Fruit fly (Drosophila melanogaster) whole organism, embryonic: ENCODE results near the gene cbt.

Experiments
- CG10147 ChIP-seq: fragments of 200-800 bp; sonication (Bioruptor generic); optimal IDR thresholded peaks from 2 replicates; lab custom pipeline; 2019; ENCODE audit warnings: missing biosample characterization, mild to moderate bottlenecking, missing genetic modification characterization, moderate library complexity
- CG10565 ChIP-seq: fragments of 200-800 bp; sonication (Bioruptor generic); optimal IDR thresholded peaks from 3 replicates; lab custom pipeline; 2016; ENCODE audit warnings: missing biosample characterization, mild to moderate bottlenecking, missing genetic modification characterization
- CG11695 ChIP-seq: fragments of 200-800 bp; sonication (Bioruptor generic); IDR thresholded peaks from 3 replicates; pipeline ENCODE4 v1.3.6; 2022; ENCODE audit warnings: missing biosample characterization, missing genetic modification characterization
- CG12104 ChIP-seq: fragments of 200-800 bp; sonication (Bioruptor generic); optimal IDR thresholded peaks from 3 replicates; lab custom pipeline; 2016; ENCODE audit warnings: missing biosample characterization, missing genetic modification characterization
- CG12659 ChIP-seq: fragments of 200-800 bp; sonication (Bioruptor generic); optimal IDR thresholded peaks from 3 replicates; lab custom pipeline; 2017; ENCODE audit warnings: mild to moderate bottlenecking, missing biosample characterization, missing genetic modification reagents, missing genetic modification characterization
- CG12744 ChIP-seq: fragments of 200-800 bp; sonication (Bioruptor generic); optimal IDR thresholded peaks from 2 replicates; lab custom pipeline; 2016; ENCODE audit warnings: missing biosample characterization, missing genetic modification characterization
- CG13123 ChIP-seq: fragments of 200-800 bp; sonication (Bioruptor generic); optimal IDR thresholded peaks from 2 replicates; lab custom pipeline; 2016; ENCODE audit warnings: missing biosample characterization, missing genetic modification characterization
- CG13424 ChIP-seq: fragments of 200-800 bp; sonication (Bioruptor generic); optimal IDR thresholded peaks from 2 replicates; lab custom pipeline; 2019; ENCODE audit warnings: missing biosample characterization, mild to moderate bottlenecking, missing genetic modification characterization, moderate library complexity
- CG13624 ChIP-seq: fragments of 200-800 bp; sonication (Bioruptor generic); optimal IDR thresholded peaks from 2 replicates; lab custom pipeline; 2016; ENCODE audit warnings: missing biosample characterization, missing genetic modification characterization
- CG13894 ChIP-seq: fragments of 200-800 bp; sonication (Bioruptor generic); optimal IDR thresholded peaks from 3 replicates; lab custom pipeline; 2018; ENCODE audit warnings: missing biosample characterization, mild to moderate bottlenecking, missing genetic modification characterization, moderate library complexity
- CG15011 ChIP-seq: fragments of 200-800 bp; sonication (Bioruptor generic); optimal IDR thresholded peaks from 3 replicates; lab custom pipeline; 2018; ENCODE audit warnings: missing biosample characterization, mild to moderate bottlenecking, missing genetic modification characterization
- CG15601 ChIP-seq: fragments of 200-800 bp; sonication (Bioruptor generic); optimal IDR thresholded peaks from 3 replicates; lab custom pipeline; 2019; ENCODE audit warnings: missing biosample characterization, mild to moderate bottlenecking, missing genetic modification characterization, moderate library complexity
- CG1602 ChIP-seq: fragments of 200-800 bp; sonication (Bioruptor generic); optimal IDR thresholded peaks from 3 replicates; lab custom pipeline; 2016; ENCODE audit warnings: missing biosample characterization, missing genetic modification characterization
- CG17186 ChIP-seq: fragments of 200-800 bp; sonication (Bioruptor generic); optimal IDR thresholded peaks from 3 replicates; lab custom pipeline; 2017; ENCODE audit warnings: missing biosample characterization, missing genetic modification reagents, missing genetic modification characterization
- CG17385 ChIP-seq: fragments of 200-800 bp; sonication (Bioruptor generic); optimal IDR thresholded peaks from 3 replicates; lab custom pipeline; 2018; ENCODE audit warnings: missing biosample characterization, mild to moderate bottlenecking, missing genetic modification characterization
- CG30431 ChIP-seq: fragments of 200-800 bp; sonication (Bioruptor generic); optimal IDR thresholded peaks from 2 replicates; lab custom pipeline; 2017; ENCODE audit warnings: missing biosample characterization, missing genetic modification characterization
- CG9797 ChIP-seq: fragments of 200-800 bp; sonication (Bioruptor generic); optimal IDR thresholded peaks from 3 replicates; lab custom pipeline; 2018; ENCODE audit warnings: missing biosample characterization, mild to moderate bottlenecking, missing genetic modification characterization
- CG9817 ChIP-seq: fragments of 200-800 bp; sonication (Bioruptor generic); optimal IDR thresholded peaks from 2 replicates; lab custom pipeline; 2018; ENCODE audit warnings: missing biosample characterization, mild to moderate bottlenecking, missing genetic modification characterization, moderate library complexity
- Dad ChIP-seq: fragments of 200-800 bp; sonication (Bioruptor generic); optimal IDR thresholded peaks from 3 replicates; lab custom pipeline; 2016; ENCODE audit warnings: missing biosample characterization, missing genetic modification characterization
- GATAe ChIP-seq: fragments of 200-800 bp; sonication (Bioruptor generic); conservative IDR thresholded peaks from 2 replicates; pipeline ENCODE4 v1.3.6; 2022; ENCODE audit warnings: missing biosample characterization, missing genetic modification characterization
- HLHmδ ChIP-seq: fragments of 200-800 bp; sonication (Bioruptor generic); optimal IDR thresholded peaks from 2 replicates; lab custom pipeline; 2018; ENCODE audit warnings: missing biosample characterization, mild to moderate bottlenecking, missing genetic modification characterization, moderate library complexity
- Hr39 ChIP-seq: fragments of >200 bp; optimal IDR thresholded peaks from 2 replicates; lab custom pipeline; 2017
- Lhr ChIP-seq: fragments of 200-800 bp; sonication (Bioruptor generic); optimal IDR thresholded peaks from 3 replicates; lab custom pipeline; 2017; ENCODE audit warnings: mild to moderate bottlenecking, missing biosample characterization, missing genetic modification reagents, missing genetic modification characterization
- bcd ChIP-seq: fragments of 200-800 bp; sonication (Bioruptor generic); optimal IDR thresholded peaks from 2 replicates; lab custom pipeline; 2017; ENCODE audit warnings: missing biosample characterization, mild to moderate bottlenecking, missing genetic modification characterization
- bigmax ChIP-seq: fragments of 200-800 bp; sonication (Bioruptor generic); optimal IDR thresholded peaks from 2 replicates; lab custom pipeline; 2018; ENCODE audit warnings: missing biosample characterization, mild to moderate bottlenecking, missing genetic modification characterization
- bowl ChIP-seq: fragments of 200-800 bp; sonication (Bioruptor generic); IDR thresholded peaks from 2 replicates; pipeline ENCODE4 v1.3.6; 2022; ENCODE audit warnings: missing biosample characterization, missing genetic modification characterization
- bsh ChIP-seq, 2 experiments: fragments of 200-800 bp; sonication (Bioruptor generic); optimal IDR thresholded peaks; 2 replicates each; lab custom pipeline; 2017 to 2018; ENCODE audit warnings: mild to moderate bottlenecking in 2 of 2, missing biosample characterization in 2 of 2, missing genetic modification characterization in 2 of 2, moderate library complexity in 1 of 2
- crol ChIP-seq: fragments of 200-800 bp; sonication (Bioruptor generic); IDR thresholded peaks from 2 replicates; pipeline ENCODE4 v1.3.6; 2022; ENCODE audit warnings: missing biosample characterization, missing genetic modification characterization
- danr ChIP-seq: fragments of 200-800 bp; sonication (Bioruptor generic); IDR thresholded peaks from 2 replicates; pipeline ENCODE4 v1.3.6; 2022; ENCODE audit warnings: missing biosample characterization, missing genetic modification characterization
- emc ChIP-seq: fragments of 200-800 bp; sonication (Bioruptor generic); optimal IDR thresholded peaks from 2 replicates; lab custom pipeline; 2016; ENCODE audit warnings: missing biosample characterization, missing genetic modification characterization
- en ChIP-seq: fragments of 200-800 bp; sonication (Bioruptor generic); optimal IDR thresholded peaks from 2 replicates; lab custom pipeline; 2016; ENCODE audit warnings: missing biosample characterization, missing genetic modification characterization
- ewg ChIP-seq: fragments of 200-800 bp; sonication (Bioruptor generic); optimal IDR thresholded peaks from 3 replicates; lab custom pipeline; 2017; ENCODE audit warnings: mild to moderate bottlenecking, missing biosample characterization, missing genetic modification reagents, missing genetic modification characterization
- exex ChIP-seq: fragments of 200-800 bp; sonication (Bioruptor generic); optimal IDR thresholded peaks from 4 replicates; lab custom pipeline; 2018; ENCODE audit warnings: missing biosample characterization, mild to moderate bottlenecking, missing genetic modification characterization, moderate library complexity
- fd96Cb ChIP-seq: fragments of 200-800 bp; sonication (Bioruptor generic); optimal IDR thresholded peaks from 2 replicates; lab custom pipeline; 2018; ENCODE audit warnings: missing biosample characterization, mild to moderate bottlenecking, missing genetic modification characterization, moderate library complexity
- insv ChIP-seq, 2 experiments: fragments of 200-800 bp; sonication (Bioruptor generic); optimal IDR thresholded peaks; 3 replicates each; lab custom pipeline; 2016 to 2018; ENCODE audit warnings: missing biosample characterization in 2 of 2, missing genetic modification characterization in 2 of 2
- jigr1 ChIP-seq: fragments of 200-800 bp; sonication (Bioruptor generic); IDR thresholded peaks from 3 replicates; pipeline ENCODE4 v1.3.6; 2022; ENCODE audit warnings: missing biosample characterization, missing genetic modification characterization
- lab ChIP-seq: fragments of 200-800 bp; sonication (Bioruptor generic); optimal IDR thresholded peaks from 3 replicates; lab custom pipeline; 2017; ENCODE audit warnings: missing biosample characterization, missing genetic modification characterization, mild to moderate bottlenecking, moderate library complexity, missing genetic modification reagents
- nom ChIP-seq: fragments of 200-800 bp; sonication (Bioruptor generic); optimal IDR thresholded peaks from 2 replicates; lab custom pipeline; 2017; ENCODE audit warnings: missing biosample characterization, missing genetic modification characterization, mild to moderate bottlenecking, moderate library complexity, missing genetic modification reagents
- otp ChIP-seq: fragments of 200-800 bp; sonication (Bioruptor generic); IDR thresholded peaks from 3 replicates; pipeline ENCODE4, ENCODE4 v1.3.6; 2022; ENCODE audit warnings: missing biosample characterization, missing genetic modification characterization
- pum ChIP-seq: fragments of 200-800 bp; sonication (Bioruptor generic); optimal IDR thresholded peaks from 2 replicates; lab custom pipeline; 2016; ENCODE audit warnings: missing biosample characterization, missing genetic modification characterization
- pzg ChIP-seq: fragments of 200-800 bp; sonication (Bioruptor generic); optimal IDR thresholded peaks from 3 replicates; lab custom pipeline; 2018; ENCODE audit warnings: missing biosample characterization, mild to moderate bottlenecking, missing genetic modification characterization, moderate library complexity
- ranshi ChIP-seq: fragments of 200-800 bp; sonication (Bioruptor generic); IDR thresholded peaks from 2 replicates; pipeline ENCODE4 v1.3.6; 2022; ENCODE audit warnings: missing biosample characterization, missing genetic modification characterization
- sisA ChIP-seq: fragments of 200-800 bp; sonication (Bioruptor generic); IDR thresholded peaks from 2 replicates; pipeline ENCODE4 v1.3.6; 2022; ENCODE audit warnings: missing biosample characterization, missing genetic modification characterization
- sqz ChIP-seq: fragments of 200-800 bp; sonication (Bioruptor generic); optimal IDR thresholded peaks from 3 replicates; lab custom pipeline; 2018; ENCODE audit warnings: missing biosample characterization, mild to moderate bottlenecking, missing genetic modification characterization
- sr ChIP-seq: fragments of 200-800 bp; sonication (Bioruptor generic); IDR thresholded peaks from 3 replicates; pipeline ENCODE4 v1.3.6; 2022; ENCODE audit warnings: missing biosample characterization, missing genetic modification characterization
- stc ChIP-seq: fragments of 200-800 bp; sonication (Bioruptor generic); IDR thresholded peaks from 2 replicates; pipeline ENCODE4 v1.3.6; 2022; ENCODE audit warnings: missing biosample characterization, missing genetic modification characterization
- toy ChIP-seq: fragments of 200-800 bp; sonication (Bioruptor generic); IDR thresholded peaks from 2 replicates; pipeline ENCODE4 v1.3.6; 2022; ENCODE audit warnings: missing biosample characterization, missing genetic modification characterization
- ttk ChIP-seq: fragments of 200-800 bp; sonication (Bioruptor generic); IDR thresholded peaks from 2 replicates; pipeline ENCODE4 v2.1.2; 2022; ENCODE audit warnings: missing biosample characterization, missing genetic modification characterization
- vfl ChIP-seq: fragments of 200-800 bp; sonication (Bioruptor generic); optimal IDR thresholded peaks from 2 replicates; lab custom pipeline; 2016; ENCODE audit warnings: missing biosample characterization, missing genetic modification characterization
- zf30C ChIP-seq: fragments of 200-800 bp; sonication (Bioruptor generic); optimal IDR thresholded peaks from 3 replicates; lab custom pipeline; 2018; ENCODE audit warnings: missing biosample characterization, mild to moderate bottlenecking, missing genetic modification characterization

The cbt gene

dm6 chr2L:520331-521000 lies 41.0 kb upstream of the cbt start (continued):
- TF ChIP-seq lab (GFP tag; lab: Kevin White, UChicago) (peak; percentile 73), CG13424 (tag; lab: Kevin White, UChicago) (peak; percentile 90), sqz (GFP tag; lab: Kevin White, UChicago) (no peak), CG30431 (GFP tag; lab: Kevin White, UChicago) (peak; percentile 84), crol (GFP tag; lab: Robert Waterston, UW) (peak; percentile 5; the same call in 1 of the 2 replicates), fd96Cb (tag; lab: Kevin White, UChicago) (peak; percentile 89), bowl (GFP tag; lab: Robert Waterston, UW) (peak; percentile 60; the same call in 1 of the 2 replicates), CG15011 (GFP tag; lab: Kevin White, UChicago) (no peak), ewg (GFP tag; lab: Kevin White, UChicago) (peak; percentile 77), CG13624 (peak; percentile 71), CG1602 (GFP tag; lab: Kevin White, UChicago) (peak; percentile 78), bigmax (GFP tag; lab: Kevin White, UChicago) (no peak), ttk (peak; percentile 90), ranshi (GFP tag; lab: Robert Waterston, UW) (peak; percentile 87), vfl (peak; percentile 35), sisA (GFP tag; lab: Robert Waterston, UW) (peak; percentile 88), CG9817 (peak; percentile 58), CG15601 (tag; lab: Kevin White, UChicago) (peak; percentile 87), bsh (GFP tag; optimal IDR thresholded peaks at IDR 0.05; lab: Kevin White, UChicago) (peak in 1 of 2 experiments; percentile 93), CG9797 (GFP tag; lab: Kevin White, UChicago) (no peak), CG17186 (GFP tag; lab: Kevin White, UChicago) (no peak), CG17385 (GFP tag; lab: Kevin White, UChicago) (peak; percentile 84), otp (GFP tag; lab: Robert Waterston, UW) (peak; percentile 87), CG11695 (GFP tag; lab: Robert Waterston, UW) (peak; percentile 87), pum (peak; percentile 88), Lhr (GFP tag; lab: Kevin White, UChicago) (peak; percentile 70), en (peak; percentile 88), stc (GFP tag; lab: Robert Waterston, UW) (peak; percentile 90), nom (GFP tag; lab: Kevin White, UChicago) (no peak), CG10147 (peak; percentile 61), CG13894 (tag; lab: Kevin White, UChicago) (no peak), pzg (GFP tag; lab: Kevin White, UChicago) (no peak), CG13123 (peak; percentile 55), Dad (GFP tag; lab: Kevin White, UChicago) (peak; percentile 77), bcd (GFP tag; lab: Kevin White, UChicago) (peak; percentile 71), danr (GFP tag; lab: Robert Waterston, UW) (peak; percentile 80), CG12744 (GFP tag; lab: Kevin White, UChicago) (peak; percentile 81), exex (tag; lab: Kevin White, UChicago) (no peak), jigr1 (GFP tag; lab: Robert Waterston, UW) (peak; percentile 75), insv (GFP tag; optimal IDR thresholded peaks at IDR 0.05; lab: Kevin White, UChicago) (peak in 1 of 2 experiments; percentile 9), toy (GFP tag; lab: Robert Waterston, UW) (no peak), CG12104 (GFP tag; lab: Kevin White, UChicago) (peak; percentile 84), CG12659 (GFP tag; lab: Kevin White, UChicago) (peak; percentile 83), sr (peak; percentile 53; the same call in 1 of the 3 replicates), HLHmδ (GFP tag; lab: Kevin White, UChicago) (no peak), emc (GFP tag; lab: Kevin White, UChicago) (no peak), GATAe (GFP tag; lab: Robert Waterston, UW) (no peak), Hr39 (lab: Kevin White, UChicago) (no peak), CG10565 (GFP tag; lab: Kevin White, UChicago) (peak; percentile 11), zf30C (peak; percentile 78)
